Worm (Caenorhabditis elegans): ENCODE results near the gene C46F9.5.

DNA sequence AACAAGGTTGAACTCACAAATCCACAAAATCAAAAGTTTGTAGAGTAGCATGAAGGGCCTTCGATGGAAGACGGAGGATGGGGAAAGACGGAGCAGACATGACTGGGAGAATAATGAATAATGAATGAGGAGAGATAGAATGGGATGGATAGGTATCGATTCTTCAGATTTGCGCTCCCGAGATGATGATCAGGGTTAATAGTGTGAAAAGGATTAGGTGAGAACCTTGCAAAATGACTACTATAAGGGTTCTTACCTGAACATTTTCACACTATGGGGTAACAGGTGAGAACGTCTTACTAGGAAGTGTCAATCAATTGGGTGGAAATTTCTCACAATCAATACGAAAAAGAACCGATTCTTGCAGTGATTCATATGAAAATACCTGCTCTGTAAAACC is 45.1 kb upstream of the C46F9.5 start, which contains the start of gene fbxb-96:
- TF ChIP-seq aly-1 (tag; optimal IDR thresholded peaks at IDR 0.05) = no peak
- no peak for TF ChIP-seq hnd-1 (tag; optimal IDR thresholded peaks at IDR 0.05)
- no peak for TF ChIP-seq ets-7 (tag; optimal IDR thresholded peaks at IDR 0.05)
- TF ChIP-seq F13C5.2 (tag; optimal IDR thresholded peaks at IDR 0.05) = no peak
- no peak for TF ChIP-seq ama-1 (optimal IDR thresholded peaks at IDR 0.05)
- TF ChIP-seq B0310.2 (tag; optimal IDR thresholded peaks at IDR 0.05) = no peak
- no peak for TF ChIP-seq ceh-36 (tag; optimal IDR thresholded peaks at IDR 0.05)
- no peak for TF ChIP-seq hmg-4 (GFP tag; optimal IDR thresholded peaks at IDR 0.05)
